Fruit fly (Drosophila melanogaster) S2 (cell line): ENCODE data around the gene temp.

Experiments
- CG8478 ChIP-seq: fragments of >200 bp; optimal IDR thresholded peaks from 2 replicates; lab custom pipeline; 2018
- CTCF ChIP-seq, 2 experiments: fragments of >200 bp; optimal IDR thresholded peaks; 2 replicates each; lab custom pipeline; 2018

Gene temp

dm6 chrX:2297428-2298200, 35.3 kb upstream of the temp start:
- no peak for TF ChIP-seq CTCF (optimal IDR thresholded peaks at IDR 0.05; lab: Kevin White, UChicago)
- no peak for TF ChIP-seq CG8478 (lab: Kevin White, UChicago)

dm6 chrX:2296230-2297044, 34.1 kb upstream of the temp start:
- TF ChIP-seq CG8478 (lab: Kevin White, UChicago): no peak
- no peak for TF ChIP-seq CTCF (optimal IDR thresholded peaks at IDR 0.05; lab: Kevin White, UChicago)

dm6 chrX:2295435-2296229, 33.3 kb upstream of the temp start, which contains the start of gene Raf:
TSS of gene Raf (plus strand) at chrX:2295466.
- TF ChIP-seq CTCF (optimal IDR thresholded peaks at IDR 0.05; lab: Kevin White, UChicago) (no peak), CG8478 (lab: Kevin White, UChicago) (no peak)

- no peak for TF ChIP-seq CTCF (optimal IDR thresholded peaks at IDR 0.05; lab: Kevin White, UChicago)
- TF ChIP-seq CG8478 (lab: Kevin White, UChicago): no peak
Observed at dm6 chrX:2294474-2295434, 32.4 kb upstream of the temp start.

dm6 chrX:2293294-2293988, 31.1 kb upstream of the temp start, which contains the start of gene CG2865:
TSS of gene CG2865 (minus strand) at chrX:2293411.
- TF ChIP-seq CTCF (optimal IDR thresholded peaks at IDR 0.05; lab: Kevin White, UChicago): no peak
- no peak for TF ChIP-seq CG8478 (lab: Kevin White, UChicago)

dm6 chrX:2292410-2292809, 30.1 kb upstream of the temp start:
- TF ChIP-seq CG8478 (lab: Kevin White, UChicago) (no peak), CTCF (optimal IDR thresholded peaks at IDR 0.05; lab: Kevin White, UChicago) (no peak)

- no peak for TF ChIP-seq CTCF (optimal IDR thresholded peaks at IDR 0.05; lab: Kevin White, UChicago)
- TF ChIP-seq CG8478 (lab: Kevin White, UChicago): no peak
Observed at dm6 chrX:2291023-2291422, 28.7 kb upstream of the temp start.

dm6 chrX:2289134-2289533, 26.8 kb upstream of the temp start:
- TF ChIP-seq CTCF (optimal IDR thresholded peaks at IDR 0.05; lab: Kevin White, UChicago) (no peak), CG8478 (lab: Kevin White, UChicago) (no peak)

- no peak for TF ChIP-seq CTCF (optimal IDR thresholded peaks at IDR 0.05; lab: Kevin White, UChicago)
- TF ChIP-seq CG8478 (lab: Kevin White, UChicago): no peak
Observed at dm6 chrX:2288327-2288726, 26.0 kb upstream of the temp start.

- no peak for TF ChIP-seq CTCF (optimal IDR thresholded peaks at IDR 0.05; lab: Kevin White, UChicago)
- no peak for TF ChIP-seq CG8478 (lab: Kevin White, UChicago)
Observed at dm6 chrX:2286985-2287384, 24.7 kb upstream of the temp start.

- TF ChIP-seq CG8478 (lab: Kevin White, UChicago) (no peak), CTCF (optimal IDR thresholded peaks at IDR 0.05; lab: Kevin White, UChicago) (no peak)
Observed at dm6 chrX:2286255-2286654, 23.9 kb upstream of the temp start.

- TF ChIP-seq CG8478 (lab: Kevin White, UChicago) (no peak), CTCF (optimal IDR thresholded peaks at IDR 0.05; lab: Kevin White, UChicago) (no peak)
Observed at dm6 chrX:2283470-2283869, 21.2 kb upstream of the temp start.

- TF ChIP-seq CTCF (optimal IDR thresholded peaks at IDR 0.05; lab: Kevin White, UChicago) (no peak), CG8478 (lab: Kevin White, UChicago) (no peak)
Observed at dm6 chrX:2278782-2279304, 16.5 kb upstream of the temp start.
